Worm (Caenorhabditis elegans): Measurements from ENCODE around the gene szy-4.

DNA sequence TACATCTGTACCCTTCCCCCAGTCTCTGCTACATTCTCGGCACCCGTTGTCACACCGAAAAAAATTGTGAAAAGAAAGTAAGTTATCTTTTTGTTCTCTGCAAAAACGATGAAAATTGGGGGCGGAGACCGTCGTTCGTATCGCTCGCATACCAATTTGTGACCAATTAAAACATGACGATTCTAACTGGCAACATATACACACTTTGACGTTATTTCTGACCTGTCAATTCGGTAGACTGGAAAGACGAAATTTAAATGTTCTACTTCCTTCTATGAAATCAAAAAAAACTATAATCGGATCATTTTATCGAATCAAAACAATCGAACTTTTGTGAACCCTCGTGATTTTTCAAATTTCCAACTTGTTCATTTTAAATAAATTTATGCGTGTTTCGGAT is 17.9 kb upstream of the szy-4 start:
- no peak for TF ChIP-seq elt-3 (tag; optimal IDR thresholded peaks at IDR 0.05)
- no peak for TF ChIP-seq unc-62 (GFP tag; optimal IDR thresholded peaks at IDR 0.05)
- TF ChIP-seq nhr-76 (tag; optimal IDR thresholded peaks at IDR 0.05), result no peak
- no peak for TF ChIP-seq pha-4 (tag; optimal IDR thresholded peaks at IDR 0.05)
- no peak for TF ChIP-seq ces-1 (GFP tag; optimal IDR thresholded peaks at IDR 0.05)
- TF ChIP-seq cnd-1 (tag; optimal IDR thresholded peaks at IDR 0.05), result no peak
- TF ChIP-seq ceh-43 (GFP tag; optimal IDR thresholded peaks at IDR 0.05), result no peak
- TF ChIP-seq hlh-1 (tag; optimal IDR thresholded peaks at IDR 0.05), result no peak
- no peak for TF ChIP-seq nhr-12 (tag; optimal IDR thresholded peaks at IDR 0.05)
- TF ChIP-seq unc-39 (tag; optimal IDR thresholded peaks at IDR 0.05), result no peak
- TF ChIP-seq nhr-237 (tag; optimal IDR thresholded peaks at IDR 0.05), result no peak

Data from whole organism, mixed stage, embryonic.